Fruit fly (Drosophila melanogaster) Kc167 (cell line): ENCODE data around the gene CG44836.

Source experiments
- Myc ChIP-seq: fragments of >200 bp; optimal IDR thresholded peaks from 2 replicates; lab custom pipeline; 2017; ENCODE audit warnings: missing external identifiers
- insv ChIP-seq: fragments of >200 bp; optimal IDR thresholded peaks from 3 replicates; lab custom pipeline; 2018; ENCODE audit warnings: missing external identifiers
- psq ChIP-seq: fragments of >200 bp; optimal IDR thresholded peaks from 2 replicates; lab custom pipeline; 2017; ENCODE audit warnings: missing external identifiers

DNA sequence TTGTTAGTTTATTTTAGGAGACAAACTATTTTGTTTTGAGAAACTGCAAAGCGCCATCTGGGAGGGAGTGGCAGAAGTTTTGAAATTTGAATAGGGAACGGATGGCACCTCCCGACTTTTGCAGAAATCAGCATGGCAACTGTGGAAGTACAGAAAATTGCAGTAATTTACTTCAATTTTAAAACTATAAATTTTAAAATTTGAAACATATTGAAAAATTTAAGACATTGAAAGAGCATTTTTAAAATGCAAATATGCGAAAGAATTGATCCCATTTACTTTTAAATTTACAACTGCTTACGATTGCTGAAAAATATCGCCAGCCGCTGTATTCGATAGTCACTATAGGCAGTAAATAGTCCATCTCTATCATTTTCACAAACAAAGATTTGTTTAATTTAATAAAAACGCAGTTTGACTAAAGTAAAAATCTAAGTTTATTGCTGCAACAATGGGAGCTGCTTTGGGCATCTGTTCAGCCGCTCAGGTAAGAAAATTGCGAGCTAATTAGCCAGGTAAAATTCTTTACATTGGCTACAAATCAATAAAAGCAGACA, 12.4 kb upstream of the CG44836 start, which contains the start of gene Serinc:
- TF ChIP-seq insv (lab: Kevin White, UChicago) (no peak), Myc (lab: Kevin White, UChicago) (no peak), psq (lab: Kevin White, UChicago) (no peak)
